Worm (Caenorhabditis elegans): ENCODE data around the gene snr-3.

DNA sequence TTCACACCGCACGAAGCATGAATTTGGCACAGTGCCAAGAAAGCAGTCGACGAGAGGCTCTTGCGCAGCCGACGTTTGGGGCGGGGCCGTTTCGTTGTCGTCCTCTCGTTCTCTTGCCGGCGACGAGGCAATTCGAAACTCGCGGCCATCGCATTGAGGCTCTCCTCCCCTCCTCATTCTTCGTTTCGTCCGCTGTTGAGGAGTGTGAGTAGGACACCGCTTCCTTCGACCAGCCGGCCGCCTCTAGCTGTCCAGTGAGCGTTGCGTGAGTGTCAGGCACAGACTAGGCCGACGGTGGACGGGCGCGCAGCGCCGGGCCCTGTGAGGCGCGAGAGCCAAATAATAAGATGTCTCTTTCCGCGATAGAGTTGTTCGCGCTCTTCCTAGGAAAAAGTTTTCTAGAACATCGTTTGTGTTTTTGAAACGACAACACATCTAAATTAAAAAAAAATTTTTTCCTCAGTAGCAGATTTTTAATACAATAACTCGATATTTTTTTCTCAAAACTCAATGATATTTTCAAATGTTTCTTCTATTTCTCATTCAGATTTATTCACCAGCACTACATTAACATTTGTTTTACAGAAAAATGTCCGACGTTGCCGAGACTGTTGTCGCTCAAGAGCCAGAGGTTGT lies 2.4 kb upstream of the snr-3 start, which contains the start of the genes T28D9.11 and T28D9.1:
- TF ChIP-seq nhr-12 (tag; optimal IDR thresholded peaks at IDR 0.05) (no peak), nhr-28 (tag; optimal IDR thresholded peaks at IDR 0.05) (no peak)
